Worm (Caenorhabditis elegans) whole organism, early embryonic: ENCODE measurements around the gene cal-5.

Source experiments
- B0310.2 ChIP-seq: sonication (generic microtip); optimal IDR thresholded peaks from 2 replicates; lab custom pipeline; 2016; ENCODE audit warnings: mild to moderate bottlenecking, missing genetic modification characterization, missing compliant biosample characterization
- ama-1 ChIP-seq: fragments of 150-350 bp; optimal IDR thresholded peaks from 2 replicates; lab custom pipeline; 2014
- ceh-13 ChIP-seq: fragments of 200-800 bp; sonication (Bioruptor generic); optimal IDR thresholded peaks from 2 replicates; lab custom pipeline; 2018; ENCODE audit warnings: mild to moderate bottlenecking, missing genetic modification characterization, missing compliant biosample characterization
- ets-7 ChIP-seq: sonication (generic microtip); optimal IDR thresholded peaks from 2 replicates; lab custom pipeline; 2016; ENCODE audit warnings: missing genotype, missing genetic modification characterization, missing compliant biosample characterization
- flt-1 ChIP-seq: fragments of 200-800 bp; sonication (Bioruptor generic); IDR thresholded peaks from 2 replicates; pipeline ENCODE4 v1.3.6; 2022; ENCODE audit warnings: missing genetic modification characterization, missing compliant biosample characterization
- hmg-4 ChIP-seq: fragments of 200-800 bp; sonication (Bioruptor generic); optimal IDR thresholded peaks from 2 replicates; lab custom pipeline; 2018; ENCODE audit warnings: mild to moderate bottlenecking, missing genetic modification characterization, missing compliant biosample characterization
- hnd-1 ChIP-seq: sonication (generic microtip); optimal IDR thresholded peaks from 2 replicates; lab custom pipeline; 2016; ENCODE audit warnings: missing genetic modification characterization, missing compliant biosample characterization
- pes-1 ChIP-seq: fragments of 200-800 bp; sonication (Bioruptor generic); IDR thresholded peaks from 2 replicates; pipeline ENCODE4 v1.3.6; 2022; ENCODE audit warnings: missing genetic modification reagents, missing genetic modification characterization, missing compliant biosample characterization
- scrt-1 ChIP-seq: fragments of 200-800 bp; sonication (Bioruptor generic); IDR thresholded peaks from 2 replicates; pipeline ENCODE4 v1.3.6; 2022; ENCODE audit warnings: missing genetic modification characterization, missing compliant biosample characterization
- sea-1 ChIP-seq: fragments of 200-800 bp; sonication (Bioruptor generic); conservative IDR thresholded peaks from 2 replicates; pipeline ENCODE4 v1.3.6; 2022; ENCODE audit warnings: missing genetic modification characterization, missing compliant biosample characterization
- tbx-11 ChIP-seq: fragments of 200-800 bp; sonication (Bioruptor generic); IDR thresholded peaks from 2 replicates; pipeline ENCODE4 v1.3.6; 2022; ENCODE audit warnings: missing genetic modification characterization, missing compliant biosample characterization
- tbx-37 ChIP-seq: fragments of 200-800 bp; sonication (Bioruptor generic); conservative IDR thresholded peaks from 2 replicates; pipeline ENCODE4 v1.3.6; 2022; ENCODE audit warnings: missing genetic modification reagents, missing genetic modification characterization, missing compliant biosample characterization
- tra-4 ChIP-seq: sonication (generic microtip); optimal IDR thresholded peaks from 2 replicates; lab custom pipeline; 2017; ENCODE audit warnings: missing genetic modification characterization, missing compliant biosample characterization

DNA sequence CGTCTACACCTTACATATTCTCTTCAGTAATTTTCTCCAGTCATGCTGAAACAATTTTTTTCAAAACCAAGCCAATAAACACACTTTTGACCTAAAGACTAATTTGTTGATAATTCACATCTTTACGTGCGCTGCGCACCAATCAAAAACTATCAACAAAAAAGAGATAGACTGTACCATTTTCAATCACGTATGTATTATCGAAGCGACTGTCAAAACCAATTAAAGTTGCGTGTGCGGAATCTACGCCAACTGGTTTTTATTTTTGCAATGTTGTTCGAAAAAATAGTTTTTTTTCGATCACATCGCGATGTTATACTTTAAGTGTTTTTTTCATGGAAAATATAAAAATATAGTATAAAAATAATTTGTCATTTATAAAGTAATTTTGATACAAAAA, 1.5 kb upstream of the cal-5 start:
- TF ChIP-seq ama-1 (no peak), tra-4 (no peak), ceh-13 (GFP tag; lab: Kevin White, UChicago) (no peak), tbx-37 (GFP tag; lab: Robert Waterston, UW) (no peak), hmg-4 (no peak), ets-7 (no peak), B0310.2 (tag; lab: Kevin White, UChicago) (no peak), scrt-1 (no peak), flt-1 (GFP tag; lab: Robert Waterston, UW) (no peak), pes-1 (GFP tag; lab: Robert Waterston, UW) (no peak), sea-1 (GFP tag; lab: Robert Waterston, UW) (no peak), hnd-1 (no peak), tbx-11 (GFP tag; lab: Robert Waterston, UW) (no peak)
